Worm (Caenorhabditis elegans) whole organism, dauer: ENCODE results near the gene T26A8.4.

ENCODE experiments used
- unc-62 ChIP-seq: sonication (generic microtip); optimal IDR thresholded peaks from 2 replicates; lab custom pipeline; 2017; ENCODE audit warnings: missing biosample characterization, missing genetic modification reagents, missing genetic modification characterization

Gene T26A8.4

DNA sequence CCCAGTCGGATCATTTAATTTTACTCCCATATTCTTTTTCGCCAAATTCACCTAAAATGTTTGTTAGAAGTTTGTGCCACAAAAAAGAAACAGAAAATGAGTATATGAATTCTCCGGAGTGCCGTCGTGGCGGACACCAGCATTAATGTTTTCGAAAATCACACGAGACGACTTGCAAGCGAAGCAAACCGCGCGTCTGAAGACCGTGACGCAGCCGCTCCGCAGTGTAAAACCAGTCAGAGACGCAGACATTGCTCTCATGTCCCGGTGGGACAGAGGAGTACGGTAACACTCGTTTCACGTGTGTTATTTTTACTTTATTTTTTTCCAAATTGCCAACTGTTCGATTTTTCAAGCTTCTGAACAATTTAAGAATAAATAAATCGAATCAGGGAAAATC lies at the start of gene T26A8.4, which contains the start of gene pdtf-1:
TSS of gene T26A8.4 (minus strand) at position 185 of the 400 bp plus-strand sequence.
TSS of gene pdtf-1 (plus strand) at position 330 of the 400 bp plus-strand sequence.
- peak; percentile 19 for TF ChIP-seq unc-62 (GFP tag; lab: Kevin White, UChicago)

ce11 chrIV:8481308-8481707 lies 48.6 kb upstream of the T26A8.4 start, which contains the start of gene spp-8:
Gene spp-8 (plus strand): TSS chrIV:8481664.
- TF ChIP-seq unc-62 (GFP tag; lab: Kevin White, UChicago) = no peak

ce11 chrIV:8479346-8479745 lies 46.7 kb upstream of the T26A8.4 start, which contains the start of gene hlh-12:
Gene hlh-12 (minus strand): TSS chrIV:8479446.
- no peak for TF ChIP-seq unc-62 (GFP tag; lab: Kevin White, UChicago)

DNA sequence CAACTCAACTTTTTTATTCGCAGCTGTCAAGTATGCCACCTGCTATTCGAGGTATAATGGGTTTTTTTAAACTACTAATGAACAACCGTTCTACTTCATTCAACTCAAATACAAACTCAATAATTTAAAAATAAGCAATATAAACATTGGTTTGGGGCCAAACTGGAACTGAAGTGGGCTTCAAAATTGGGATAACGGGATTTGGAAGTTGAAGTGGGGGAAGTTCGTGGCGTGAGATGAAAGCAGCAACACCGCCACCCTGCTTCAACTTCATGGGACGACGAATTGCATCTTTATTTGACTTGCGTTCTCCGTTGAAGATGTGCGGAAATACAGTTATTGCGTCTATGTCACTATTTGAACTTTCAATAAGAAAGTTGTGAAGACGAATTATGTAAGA lies 45.8 kb upstream of the T26A8.4 start:
- TF ChIP-seq unc-62 (GFP tag; lab: Kevin White, UChicago) = no peak

DNA sequence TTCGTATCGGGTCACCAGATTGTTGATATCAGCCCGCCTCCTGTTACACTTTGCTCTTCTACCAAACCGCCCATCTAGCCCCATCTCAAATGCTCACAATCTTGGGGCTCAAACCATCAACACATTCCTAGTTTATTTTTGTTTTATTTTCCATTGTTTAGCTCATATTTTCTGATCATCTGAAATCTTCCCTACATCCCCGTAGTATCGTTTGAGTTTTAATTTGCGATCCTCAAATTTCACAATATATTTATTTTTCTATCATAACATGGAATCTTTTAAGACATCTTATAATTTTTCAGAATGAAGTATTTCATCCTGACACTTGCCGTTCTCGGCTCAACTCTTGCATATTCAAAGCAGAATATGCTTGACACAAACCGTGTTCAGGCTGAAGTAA lies 44.2 kb upstream of the T26A8.4 start, which contains the start of gene spp-10:
TSS of gene spp-10 (plus strand) at position 301 of the 400 bp plus-strand sequence.
- TF ChIP-seq unc-62 (GFP tag; lab: Kevin White, UChicago) = no peak

- no peak for TF ChIP-seq unc-62 (GFP tag; lab: Kevin White, UChicago)
Observed at ce11 chrIV:8476166-8476565, 43.5 kb upstream of the T26A8.4 start.

- TF ChIP-seq unc-62 (GFP tag; lab: Kevin White, UChicago) = no peak
Observed at ce11 chrIV:8475030-8475679, 42.5 kb upstream of the T26A8.4 start.

ce11 chrIV:8473756-8474155 lies 41.1 kb upstream of the T26A8.4 start, which contains the start of gene C28C12.11:
Gene C28C12.11 (plus strand): TSS chrIV:8474056.
- no peak for TF ChIP-seq unc-62 (GFP tag; lab: Kevin White, UChicago)

DNA sequence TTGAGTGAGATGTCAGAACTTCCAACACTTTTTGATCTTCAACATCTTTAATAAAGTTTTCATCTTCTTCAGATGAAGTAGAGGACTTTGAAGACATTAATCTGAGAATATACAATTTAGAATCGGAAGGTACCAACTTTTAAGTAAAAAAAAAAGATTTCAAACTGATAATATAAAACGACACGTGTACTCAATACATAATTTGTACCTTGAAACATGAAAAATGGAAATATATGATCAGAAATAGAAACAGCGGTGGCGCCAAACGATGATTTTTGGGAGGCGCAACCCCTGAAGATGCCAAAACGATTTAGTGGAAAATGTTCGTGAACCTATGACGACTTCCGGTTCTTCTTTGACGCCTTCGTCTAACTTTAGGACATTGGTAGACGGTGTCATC lies 39.8 kb upstream of the T26A8.4 start, which contains the start of gene oat-1:
TSS of gene oat-1 (minus strand) at position 101 of the 400 bp plus-strand sequence.
- no peak for TF ChIP-seq unc-62 (GFP tag; lab: Kevin White, UChicago)

DNA sequence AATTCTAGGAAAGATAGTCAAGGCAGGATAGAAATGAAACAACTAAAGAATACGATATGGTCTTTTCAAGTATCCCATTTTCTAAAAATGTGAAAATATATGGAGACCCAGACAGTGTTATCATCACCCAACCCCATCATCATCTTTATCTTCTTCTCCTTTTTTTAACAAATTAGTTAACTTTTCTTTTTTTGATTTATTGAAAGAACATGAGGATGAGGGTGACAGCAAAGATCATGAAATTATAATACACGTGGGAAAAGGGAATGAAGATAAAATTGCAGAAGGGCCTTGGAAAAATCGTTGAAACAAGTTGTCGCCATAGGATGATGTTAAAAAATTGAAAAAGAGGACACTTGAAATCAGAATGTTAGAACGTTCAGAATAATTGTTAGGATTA lies 31.5 kb upstream of the T26A8.4 start:
- TF ChIP-seq unc-62 (GFP tag; lab: Kevin White, UChicago) = no peak

ce11 chrIV:8463716-8464115 lies 31.0 kb upstream of the T26A8.4 start, which contains the start of gene str-176:
Gene str-176 (minus strand): TSS chrIV:8463816.
- no peak for TF ChIP-seq unc-62 (GFP tag; lab: Kevin White, UChicago)

DNA sequence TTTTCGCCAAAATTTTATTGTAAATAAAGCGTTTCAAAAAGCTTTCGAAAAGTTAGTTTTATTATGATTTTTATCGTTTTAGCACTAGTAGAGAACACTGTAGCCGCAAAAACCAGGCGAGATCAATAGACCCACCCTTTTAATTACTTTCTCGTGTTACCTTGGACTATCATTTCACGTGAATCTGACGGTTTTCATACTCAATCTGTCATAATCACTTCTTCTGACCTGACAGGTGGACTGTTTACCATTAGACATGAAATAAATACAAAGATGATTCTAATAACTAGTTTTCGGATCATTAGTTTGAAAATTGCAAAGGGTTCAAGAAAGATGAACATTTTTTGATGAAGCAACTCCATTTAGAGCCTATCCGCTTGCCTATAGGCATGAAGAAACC lies 30.4 kb upstream of the T26A8.4 start:
- no peak for TF ChIP-seq unc-62 (GFP tag; lab: Kevin White, UChicago)

DNA sequence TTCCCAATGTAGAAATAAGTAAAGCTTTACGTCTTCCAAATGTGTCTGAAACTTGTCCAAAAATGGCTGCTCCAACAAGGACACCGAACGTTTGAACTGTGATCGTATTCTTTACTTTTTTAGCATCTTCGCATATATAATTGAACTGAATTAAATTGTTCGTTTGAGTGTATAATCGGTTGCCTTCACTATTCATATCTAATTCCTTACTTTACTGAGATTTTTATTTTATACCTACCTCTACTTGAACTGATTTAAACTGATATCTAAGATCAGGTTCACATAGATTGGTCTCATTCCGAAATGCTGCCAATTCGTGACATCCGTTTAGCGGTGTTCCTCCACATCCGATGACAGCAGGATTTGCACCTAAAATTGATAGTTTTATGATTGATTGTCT lies 29.7 kb upstream of the T26A8.4 start:
- no peak for TF ChIP-seq unc-62 (GFP tag; lab: Kevin White, UChicago)

DNA sequence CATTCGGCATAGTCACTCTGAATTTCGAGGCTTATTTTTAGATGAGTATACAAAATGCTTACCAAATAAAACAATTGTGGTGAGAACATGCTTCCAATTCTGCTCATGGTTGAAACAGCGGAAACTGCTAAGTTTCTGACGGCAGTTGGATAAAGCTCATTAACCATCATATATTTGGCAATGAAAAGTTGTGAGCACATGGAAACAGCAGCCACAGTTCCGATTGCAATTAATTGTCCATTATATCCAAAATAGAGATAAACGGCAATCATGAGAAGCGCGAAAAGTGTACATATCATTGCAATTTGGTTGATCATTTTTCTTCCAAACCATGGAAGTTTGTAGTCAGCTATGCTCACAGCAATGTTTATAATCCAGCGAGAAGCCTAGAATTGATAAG lies 28.5 kb upstream of the T26A8.4 start:
- no peak for TF ChIP-seq unc-62 (GFP tag; lab: Kevin White, UChicago)

- no peak for TF ChIP-seq unc-62 (GFP tag; lab: Kevin White, UChicago)
Observed at ce11 chrIV:8460208-8460607, 27.5 kb upstream of the T26A8.4 start, which contains the start of gene ant-1.4. Gene ant-1.4 (minus strand): TSS chrIV:8460308.

ce11 chrIV:8456899-8457298 lies 24.2 kb upstream of the T26A8.4 start, which contains the start of gene syx-4:
Gene syx-4 (plus strand): TSS chrIV:8457280.
- TF ChIP-seq unc-62 (GFP tag; lab: Kevin White, UChicago) = no peak

DNA sequence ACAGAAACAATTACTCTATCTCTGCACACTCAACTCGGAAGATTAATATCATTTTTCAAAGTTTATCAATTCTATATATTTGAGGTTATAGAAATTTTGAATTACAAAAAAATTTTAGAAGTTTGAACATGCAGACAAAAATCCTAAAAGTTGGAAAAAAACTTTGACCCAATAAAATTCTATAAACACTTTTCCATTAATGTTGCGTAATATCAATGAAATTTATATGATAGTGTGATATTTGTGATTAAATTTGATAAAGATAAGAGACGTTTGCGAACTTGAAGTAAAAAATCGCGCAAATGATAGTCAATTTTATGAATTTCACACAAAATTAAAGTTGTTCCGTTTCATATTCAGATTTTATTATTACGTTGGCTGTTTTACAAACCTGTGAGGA lies 21.4 kb upstream of the T26A8.4 start:
- no peak for TF ChIP-seq unc-62 (GFP tag; lab: Kevin White, UChicago)
